Fruit fly (Drosophila melanogaster) whole organism: ENCODE results near the gene Top3beta.

Experiments
- CG8478 ChIP-seq: fragments of >200 bp; optimal IDR thresholded peaks from 2 replicates; lab custom pipeline; 2018; ENCODE audit warnings: inconsistent platforms
- pan ChIP-seq: fragments of >200 bp; optimal IDR thresholded peaks from 2 replicates; lab custom pipeline; 2017
- psq ChIP-seq: fragments of >200 bp; optimal IDR thresholded peaks from 2 replicates; lab custom pipeline; 2017
- usp ChIP-seq: fragments of >200 bp; optimal IDR thresholded peaks from 2 replicates; lab custom pipeline; 2017; ENCODE audit warnings: missing biosample characterization, missing genetic modification characterization, mixed read lengths

DNA sequence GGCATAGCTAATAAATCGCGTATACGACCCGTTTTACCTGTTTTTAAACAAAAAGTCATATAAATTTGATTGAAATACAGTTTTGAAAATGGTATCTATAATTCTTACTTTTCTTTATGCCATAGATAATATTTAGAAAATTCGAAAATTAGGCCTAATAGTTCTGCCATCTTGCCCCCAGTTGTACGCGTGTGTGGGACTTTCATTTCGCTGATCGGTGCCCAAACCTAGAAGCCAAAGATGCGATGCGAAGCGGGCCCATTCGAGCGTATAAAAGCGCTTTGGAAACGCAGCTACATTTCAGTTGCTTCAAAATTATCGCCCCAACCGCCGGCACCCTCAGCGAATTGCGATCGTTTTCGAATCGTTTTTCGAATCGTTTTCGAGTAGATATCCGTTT, 50.8 kb downstream of the Top3beta start, which contains the start of gene CG14445:
- TF ChIP-seq CG8478 (lab: Kevin White, UChicago) (no peak), psq (no peak), pan (lab: Kevin White, UChicago) (no peak), usp (GFP tag; lab: Kevin White, UChicago) (no peak)
